Worm (Caenorhabditis elegans) whole organism, mixed stage, embryonic: ENCODE measurements around the gene cls-3.

Experiments
- lin-13 ChIP-seq: fragments of 150-350 bp; optimal IDR thresholded peaks from 2 replicates; lab custom pipeline; 2014; ENCODE audit warnings: missing biosample characterization, missing genetic modification characterization
- nhr-12 ChIP-seq: fragments of 150-350 bp; optimal IDR thresholded peaks from 2 replicates; lab custom pipeline; 2014; ENCODE audit warnings: missing biosample characterization, missing genetic modification characterization
- nhr-76 ChIP-seq: sonication (generic microtip); optimal IDR thresholded peaks from 2 replicates; lab custom pipeline; 2017; ENCODE audit warnings: missing biosample characterization, missing genetic modification characterization
- pha-4 ChIP-seq: fragments of 150-350 bp; optimal IDR thresholded peaks from 2 replicates; lab custom pipeline; 2018; ENCODE audit warnings: missing biosample characterization, missing genetic modification reagents, missing genetic modification characterization
- snpc-4 ChIP-seq: fragments of 150-350 bp; optimal IDR thresholded peaks from 2 replicates; lab custom pipeline; 2014; ENCODE audit warnings: missing biosample characterization, missing genetic modification characterization
- zip-8 ChIP-seq: fragments of 150-350 bp; optimal IDR thresholded peaks from 2 replicates; lab custom pipeline; 2014; ENCODE audit warnings: missing biosample characterization, missing genetic modification characterization

DNA sequence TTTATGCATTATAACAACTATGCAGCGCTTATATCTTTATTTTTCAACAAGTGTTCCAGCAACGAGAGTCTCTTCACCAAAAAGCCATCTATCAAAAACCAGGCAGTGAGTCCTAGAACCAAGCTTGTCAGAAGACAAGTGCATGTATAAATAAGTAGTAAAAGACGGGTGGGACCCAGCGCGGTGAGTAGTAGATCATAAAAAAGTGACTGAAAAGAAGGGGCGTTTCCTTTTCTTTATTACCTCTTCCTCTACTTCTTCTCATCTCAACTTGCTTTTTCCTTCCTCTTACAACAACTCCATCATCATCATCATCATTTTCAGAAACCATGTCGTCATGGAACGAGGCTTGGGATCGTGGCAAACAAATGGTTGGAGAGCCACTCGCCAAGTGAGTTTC is 54.3 kb downstream of the cls-3 start, which contains the start of gene eat-4:
- TF ChIP-seq nhr-12 (tag; lab: Kevin White, UChicago) (no peak), lin-13 (tag; lab: Kevin White, UChicago) (no peak), zip-8 (tag; lab: Kevin White, UChicago) (no peak), pha-4 (tag; lab: Kevin White, UChicago) (no peak), nhr-76 (tag; lab: Kevin White, UChicago) (no peak), snpc-4 (tag; lab: Kevin White, UChicago) (no peak)
